Fruit fly (Drosophila melanogaster) whole organism, embryonic: ENCODE measurements around the gene yellow-g2.

Source experiments
- Bdp1 ChIP-seq: fragments of 200-800 bp; sonication (Bioruptor generic); optimal IDR thresholded peaks from 3 replicates; lab custom pipeline; 2016; ENCODE audit warnings: missing biosample characterization, missing genetic modification characterization
- Bgb ChIP-seq: fragments of 200-800 bp; sonication (Bioruptor generic); IDR thresholded peaks from 2 replicates; pipeline ENCODE4 v1.3.6; 2022; ENCODE audit warnings: missing biosample characterization, missing genetic modification characterization; ENCODE audit not compliant: partially characterized antibody
- CG11723 ChIP-seq: fragments of 200-800 bp; sonication (Bioruptor generic); optimal IDR thresholded peaks from 2 replicates; lab custom pipeline; 2017; ENCODE audit warnings: missing biosample characterization, mild to moderate bottlenecking, missing genetic modification characterization
- CG12104 ChIP-seq: fragments of 200-800 bp; sonication (Bioruptor generic); optimal IDR thresholded peaks from 3 replicates; lab custom pipeline; 2016; ENCODE audit warnings: missing biosample characterization, missing genetic modification characterization
- CG12744 ChIP-seq: fragments of 200-800 bp; sonication (Bioruptor generic); optimal IDR thresholded peaks from 2 replicates; lab custom pipeline; 2016; ENCODE audit warnings: missing biosample characterization, missing genetic modification characterization
- CG13123 ChIP-seq: fragments of 200-800 bp; sonication (Bioruptor generic); optimal IDR thresholded peaks from 2 replicates; lab custom pipeline; 2016; ENCODE audit warnings: missing biosample characterization, missing genetic modification characterization
- CG14710 ChIP-seq: fragments of 200-800 bp; sonication (Bioruptor generic); optimal IDR thresholded peaks from 3 replicates; lab custom pipeline; 2019; ENCODE audit warnings: missing biosample characterization, mild to moderate bottlenecking, missing genetic modification characterization, moderate library complexity
- CG15269 ChIP-seq: fragments of 200-800 bp; sonication (Bioruptor generic); optimal IDR thresholded peaks from 2 replicates; lab custom pipeline; 2018; ENCODE audit warnings: missing biosample characterization, mild to moderate bottlenecking, missing genetic modification characterization, moderate library complexity
- CG15514 ChIP-seq: fragments of 200-800 bp; sonication (Bioruptor generic); optimal IDR thresholded peaks from 3 replicates; lab custom pipeline; 2017; ENCODE audit warnings: missing biosample characterization, missing genetic modification characterization, mild to moderate bottlenecking, moderate library complexity, missing genetic modification reagents
- CG18764 ChIP-seq: fragments of 200-800 bp; sonication (Bioruptor generic); optimal IDR thresholded peaks from 3 replicates; lab custom pipeline; 2016; ENCODE audit warnings: missing biosample characterization, missing genetic modification characterization
- CG2202 ChIP-seq: fragments of 200-800 bp; sonication (Bioruptor generic); optimal IDR thresholded peaks from 2 replicates; lab custom pipeline; 2018; ENCODE audit warnings: missing biosample characterization, mild to moderate bottlenecking, missing genetic modification characterization
- CG30431 ChIP-seq: fragments of 200-800 bp; sonication (Bioruptor generic); optimal IDR thresholded peaks from 2 replicates; lab custom pipeline; 2017; ENCODE audit warnings: missing biosample characterization, missing genetic modification characterization
- CG3065 ChIP-seq: fragments of 200-800 bp; sonication (Bioruptor generic); optimal IDR thresholded peaks from 2 replicates; lab custom pipeline; 2016; ENCODE audit warnings: missing biosample characterization, missing genetic modification characterization
- CG31388 ChIP-seq: fragments of 200-800 bp; sonication (Bioruptor generic); optimal IDR thresholded peaks from 2 replicates; lab custom pipeline; 2016; ENCODE audit warnings: missing biosample characterization, missing genetic modification characterization
- CG32532 ChIP-seq: fragments of 200-800 bp; sonication (Bioruptor generic); IDR thresholded peaks from 2 replicates; pipeline ENCODE4 v1.3.6; 2022; ENCODE audit warnings: missing biosample characterization, missing genetic modification characterization
- CG3281 ChIP-seq: fragments of 200-800 bp; sonication (Bioruptor generic); optimal IDR thresholded peaks from 3 replicates; lab custom pipeline; 2017; ENCODE audit warnings: missing biosample characterization, mild to moderate bottlenecking, missing genetic modification characterization
- CG4360 ChIP-seq: fragments of 200-800 bp; sonication (Bioruptor generic); IDR thresholded peaks from 2 replicates; pipeline ENCODE4 v1.3.6; 2022; ENCODE audit warnings: missing biosample characterization, missing genetic modification characterization
- CG4820 ChIP-seq: fragments of 200-800 bp; sonication (Bioruptor generic); optimal IDR thresholded peaks from 3 replicates; lab custom pipeline; 2016; ENCODE audit warnings: missing biosample characterization, missing genetic modification characterization
- CG6791 ChIP-seq: fragments of 200-800 bp; sonication (Bioruptor generic); IDR thresholded peaks from 3 replicates; pipeline ENCODE4 v1.3.6; 2022; ENCODE audit warnings: missing biosample characterization, missing genetic modification characterization; ENCODE audit not compliant: partially characterized antibody
- CG6854 ChIP-seq: fragments of 200-800 bp; sonication (Bioruptor generic); optimal IDR thresholded peaks from 3 replicates; lab custom pipeline; 2017; ENCODE audit warnings: missing biosample characterization, mild to moderate bottlenecking, missing genetic modification characterization
- CG8089 ChIP-seq: fragments of 200-800 bp; sonication (Bioruptor generic); optimal IDR thresholded peaks from 3 replicates; lab custom pipeline; 2016; ENCODE audit warnings: missing biosample characterization, missing genetic modification characterization
- CG8281 ChIP-seq: fragments of 200-800 bp; sonication (Bioruptor generic); optimal IDR thresholded peaks from 2 replicates; lab custom pipeline; 2018; ENCODE audit warnings: missing biosample characterization, mild to moderate bottlenecking, missing genetic modification characterization, moderate library complexity
- CG8388 ChIP-seq: fragments of 200-800 bp; sonication (Bioruptor generic); optimal IDR thresholded peaks from 2 replicates; lab custom pipeline; 2019; ENCODE audit warnings: missing biosample characterization, mild to moderate bottlenecking, missing genetic modification characterization, moderate library complexity
- Dref ChIP-seq: fragments of 200-800 bp; sonication (Bioruptor generic); IDR thresholded peaks from 2 replicates; pipeline ENCODE4 v1.3.6; 2022; ENCODE audit warnings: missing biosample characterization, missing genetic modification characterization
- Fer3 ChIP-seq: fragments of 200-800 bp; sonication (Bioruptor generic); optimal IDR thresholded peaks from 2 replicates; lab custom pipeline; 2018; ENCODE audit warnings: missing biosample characterization, mild to moderate bottlenecking, missing genetic modification characterization, moderate library complexity
- GATAe ChIP-seq: fragments of 200-800 bp; sonication (Bioruptor generic); conservative IDR thresholded peaks from 2 replicates; pipeline ENCODE4 v1.3.6; 2022; ENCODE audit warnings: missing biosample characterization, missing genetic modification characterization
- H15 ChIP-seq: fragments of 200-800 bp; sonication (Bioruptor generic); IDR thresholded peaks from 3 replicates; pipeline ENCODE4 v1.3.6; 2022; ENCODE audit warnings: missing biosample characterization, missing genetic modification characterization
- Hmr ChIP-seq: fragments of 200-800 bp; sonication (Bioruptor generic); optimal IDR thresholded peaks from 3 replicates; lab custom pipeline; 2017; ENCODE audit warnings: mild to moderate bottlenecking, missing biosample characterization, missing genetic modification reagents, missing genetic modification characterization
- Hr78 ChIP-seq, 2 experiments: fragments of 200-800 bp in 1 of 2; fragments of >200 bp in 1 of 2; sonication (Bioruptor generic) in 1 of 2; optimal IDR thresholded peaks; 2 replicates each; lab custom pipeline; 2017 to 2019; ENCODE audit warnings: missing biosample characterization in 2 of 2, missing genetic modification characterization in 2 of 2, mild to moderate bottlenecking in 1 of 2, moderate library complexity in 1 of 2
- Jarid2 ChIP-seq: fragments of 200-800 bp; sonication (Bioruptor generic); optimal IDR thresholded peaks from 3 replicates; lab custom pipeline; 2017; ENCODE audit warnings: mild to moderate bottlenecking, missing biosample characterization, missing genetic modification reagents, missing genetic modification characterization
- Mes4 ChIP-seq: fragments of 200-800 bp; sonication (Bioruptor generic); optimal IDR thresholded peaks from 2 replicates; lab custom pipeline; 2016; ENCODE audit warnings: missing biosample characterization, missing genetic modification characterization
- Mrtf ChIP-seq: fragments of 200-800 bp; sonication (Bioruptor generic); IDR thresholded peaks from 3 replicates; pipeline ENCODE4 v1.3.6; 2022; ENCODE audit warnings: missing biosample characterization, missing genetic modification characterization
- NFAT ChIP-seq: fragments of 200-800 bp; sonication (Bioruptor generic); IDR thresholded peaks from 2 replicates; pipeline ENCODE4 v1.3.6; 2022; ENCODE audit warnings: missing biosample characterization, missing genetic modification characterization
- Nf-YC ChIP-seq: fragments of 200-800 bp; optimal IDR thresholded peaks from 3 replicates; lab custom pipeline; 2019; ENCODE audit warnings: missing biosample characterization, mild to moderate bottlenecking, missing genetic modification characterization, moderate library complexity
- Rfx ChIP-seq: fragments of 200-800 bp; sonication (Bioruptor generic); IDR thresholded peaks from 2 replicates; pipeline ENCODE4 v1.3.6; 2022; ENCODE audit warnings: missing biosample characterization, missing genetic modification characterization
- Ssrp ChIP-seq: fragments of 200-800 bp; sonication (Bioruptor generic); optimal IDR thresholded peaks from 2 replicates; lab custom pipeline; 2018; ENCODE audit warnings: missing biosample characterization, mild to moderate bottlenecking, missing genetic modification characterization, moderate library complexity
- Taf1 ChIP-seq: fragments of 200-800 bp; sonication (Bioruptor generic); IDR thresholded peaks from 2 replicates; pipeline ENCODE4 v1.3.6; 2022; ENCODE audit warnings: missing biosample characterization, missing genetic modification characterization
- Tbp ChIP-seq: fragments of >200 bp; optimal IDR thresholded peaks from 2 replicates; lab custom pipeline; 2018; ENCODE audit warnings: missing biosample characterization, missing genetic modification characterization
- Xrp1 ChIP-seq: fragments of 200-800 bp; sonication (Bioruptor generic); IDR thresholded peaks from 2 replicates; pipeline ENCODE4 v1.3.6; 2022; ENCODE audit warnings: missing biosample characterization, missing genetic modification characterization
- chinmo ChIP-seq: fragments of 200-800 bp; sonication (Bioruptor generic); IDR thresholded peaks from 4 replicates; pipeline ENCODE4 v1.3.6; 2022; ENCODE audit warnings: missing biosample characterization, missing genetic modification characterization; ENCODE audit not compliant: partially characterized antibody
- ci ChIP-seq: fragments of 200-800 bp; sonication (Bioruptor generic); IDR thresholded peaks from 3 replicates; pipeline ENCODE4 v1.3.6; 2022; ENCODE audit warnings: missing biosample characterization, missing genetic modification characterization
- crol ChIP-seq: fragments of 200-800 bp; sonication (Bioruptor generic); IDR thresholded peaks from 2 replicates; pipeline ENCODE4 v1.3.6; 2022; ENCODE audit warnings: missing biosample characterization, missing genetic modification characterization
- danr ChIP-seq: fragments of 200-800 bp; sonication (Bioruptor generic); IDR thresholded peaks from 2 replicates; pipeline ENCODE4 v1.3.6; 2022; ENCODE audit warnings: missing biosample characterization, missing genetic modification characterization
- dm ChIP-seq: fragments of 200-800 bp; sonication (Bioruptor generic); optimal IDR thresholded peaks from 3 replicates; lab custom pipeline; 2016; ENCODE audit warnings: missing biosample characterization, missing genetic modification characterization
- ewg ChIP-seq: fragments of 200-800 bp; sonication (Bioruptor generic); optimal IDR thresholded peaks from 3 replicates; lab custom pipeline; 2017; ENCODE audit warnings: mild to moderate bottlenecking, missing biosample characterization, missing genetic modification reagents, missing genetic modification characterization
- grn ChIP-seq: fragments of 200-800 bp; sonication (Bioruptor generic); optimal IDR thresholded peaks from 3 replicates; lab custom pipeline; 2017; ENCODE audit warnings: missing biosample characterization, missing genetic modification characterization
- kay ChIP-seq: fragments of 200-800 bp; sonication (Bioruptor generic); optimal IDR thresholded peaks from 2 replicates; lab custom pipeline; 2016; ENCODE audit warnings: missing biosample characterization, missing genetic modification characterization
- pho ChIP-seq: fragments of 200-800 bp; sonication (Bioruptor generic); optimal IDR thresholded peaks from 2 replicates; lab custom pipeline; 2016; ENCODE audit warnings: missing biosample characterization, missing genetic modification characterization
- sd ChIP-seq: fragments of 200-800 bp; sonication (Bioruptor generic); optimal IDR thresholded peaks from 3 replicates; lab custom pipeline; 2018; ENCODE audit warnings: missing biosample characterization, mild to moderate bottlenecking, missing genetic modification characterization, moderate library complexity
- slbo ChIP-seq: fragments of 200-800 bp; sonication (Bioruptor generic); IDR thresholded peaks from 2 replicates; pipeline ENCODE4 v1.3.6; 2022; ENCODE audit warnings: missing biosample characterization, missing genetic modification characterization
- tap ChIP-seq: fragments of 200-800 bp; optimal IDR thresholded peaks from 3 replicates; lab custom pipeline; 2019; ENCODE audit warnings: missing biosample characterization, mild to moderate bottlenecking, missing genetic modification characterization, moderate library complexity

yellow-g2 gene

dm6 chr3L:2257412-2257862 lies 18.9 kb upstream of the yellow-g2 start, which contains the start of the genes CG1275 and Elp5 (continued):
- TF ChIP-seq CG6791 (GFP tag; lab: Robert Waterston, UW) (no peak), Mrtf (GFP tag; lab: Robert Waterston, UW) (peak; percentile 100), CG15514 (GFP tag; lab: Kevin White, UChicago) (peak; percentile 92), ewg (GFP tag; lab: Kevin White, UChicago) (peak; percentile 95), Nf-YC (tag; lab: Kevin White, UChicago) (peak; percentile 91), CG18764 (GFP tag; lab: Kevin White, UChicago) (peak; percentile 94), Rfx (GFP tag; lab: Robert Waterston, UW) (peak; percentile 100), CG11723 (GFP tag; lab: Kevin White, UChicago) (peak; percentile 96), Hmr (GFP tag; lab: Kevin White, UChicago) (peak; percentile 98), Dref (GFP tag; lab: Robert Waterston, UW) (peak; percentile 58), ci (GFP tag; lab: Robert Waterston, UW) (peak; percentile 100), sd (tag; lab: Kevin White, UChicago) (peak; percentile 93), Bdp1 (GFP tag; lab: Kevin White, UChicago) (peak; percentile 93), NFAT (GFP tag; lab: Robert Waterston, UW) (peak; percentile 99), CG15269 (tag; lab: Kevin White, UChicago) (peak; percentile 98), Bgb (GFP tag; lab: Robert Waterston, UW) (peak; percentile 33; the same call in 1 of the 2 replicates), H15 (peak; percentile 99), CG32532 (GFP tag; lab: Robert Waterston, UW) (peak; percentile 100), crol (GFP tag; lab: Robert Waterston, UW) (peak; percentile 84), CG12104 (GFP tag; lab: Kevin White, UChicago) (peak; percentile 98), CG6854 (GFP tag; lab: Kevin White, UChicago) (peak; percentile 88), chinmo (no peak), danr (peak; percentile 99), Xrp1 (GFP tag; lab: Robert Waterston, UW) (peak; percentile 99), Tbp (GFP tag; lab: Kevin White, UChicago) (no peak), CG8388 (GFP tag; lab: Kevin White, UChicago) (peak; percentile 96), CG8281 (tag; lab: Kevin White, UChicago) (peak; percentile 93), CG14710 (tag; lab: Kevin White, UChicago) (peak; percentile 95), CG31388 (GFP tag; lab: Kevin White, UChicago) (peak; percentile 88), tap (tag; lab: Kevin White, UChicago) (peak; percentile 99), CG30431 (GFP tag; lab: Kevin White, UChicago) (peak; percentile 97), CG2202 (peak; percentile 96), CG4820 (GFP tag; lab: Kevin White, UChicago) (peak; percentile 94), Ssrp (tag; lab: Kevin White, UChicago) (peak; percentile 98), dm (GFP tag; lab: Kevin White, UChicago) (peak; percentile 93), slbo (GFP tag; lab: Robert Waterston, UW) (peak; percentile 100), GATAe (peak; percentile 99), CG3065 (GFP tag; lab: Kevin White, UChicago) (peak; percentile 95), CG12744 (peak; percentile 97), Jarid2 (peak; percentile 84), pho (GFP tag; lab: Kevin White, UChicago) (peak; percentile 97), Mes4 (GFP tag; lab: Kevin White, UChicago) (peak; percentile 94), Taf1 (peak; percentile 99), CG8089 (GFP tag; lab: Kevin White, UChicago) (peak; percentile 94), CG13123 (GFP tag; lab: Kevin White, UChicago) (peak; percentile 95), kay (GFP tag; lab: Kevin White, UChicago) (peak; percentile 98), Fer3 (peak; percentile 99), Hr78 (GFP tag; optimal IDR thresholded peaks at IDR 0.05; lab: Kevin White, UChicago) (peak in 1 of 2 experiments; percentile 89), CG3281 (GFP tag; lab: Kevin White, UChicago) (peak; percentile 96), grn (peak; percentile 77), CG4360 (peak; percentile 90)
